Worm (Caenorhabditis elegans) whole organism, midembryonic: ENCODE results near the gene natb-1.

Source experiments
- T22C8.4 ChIP-seq: fragments of 200-800 bp; sonication (Bioruptor generic); IDR thresholded peaks from 2 replicates; pipeline ENCODE4 v1.3.6; 2022; ENCODE audit warnings: missing genetic modification characterization, missing compliant biosample characterization
- cog-1 ChIP-seq: sonication (generic microtip); optimal IDR thresholded peaks from 2 replicates; lab custom pipeline; 2016; ENCODE audit warnings: missing genetic modification characterization, missing compliant biosample characterization
- flt-1 ChIP-seq: fragments of 200-800 bp; sonication (Bioruptor generic); IDR thresholded peaks from 2 replicates; pipeline ENCODE4 v1.3.6; 2022; ENCODE audit warnings: missing genetic modification characterization, missing compliant biosample characterization
- klf-2 ChIP-seq: fragments of 200-800 bp; sonication (Bioruptor generic); conservative IDR thresholded peaks from 2 replicates; pipeline ENCODE4 v1.3.6; 2022; ENCODE audit warnings: missing genetic modification reagents, missing genetic modification characterization, missing compliant biosample characterization
- med-1 ChIP-seq: sonication (generic microtip); optimal IDR thresholded peaks from 2 replicates; lab custom pipeline; 2017; ENCODE audit warnings: missing genetic modification characterization, mild to moderate bottlenecking, missing compliant biosample characterization, antibody characterized with exemption, missing genetic modification reagents; ENCODE audit not compliant: insufficient read depth
- ref-1 ChIP-seq: fragments of 200-800 bp; sonication (Bioruptor generic); conservative IDR thresholded peaks from 2 replicates; pipeline ENCODE4 v1.3.6; 2022; ENCODE audit warnings: missing genetic modification reagents, missing genetic modification characterization, missing compliant biosample characterization
- tab-1 ChIP-seq: fragments of 200-800 bp; sonication (Bioruptor generic); IDR thresholded peaks from 2 replicates; pipeline ENCODE4 v1.3.6; 2022; ENCODE audit warnings: missing genetic modification characterization, missing compliant biosample characterization
- ztf-23 ChIP-seq: fragments of 200-800 bp; sonication (Bioruptor generic); IDR thresholded peaks from 2 replicates; pipeline ENCODE4 v1.3.6; 2022; ENCODE audit warnings: missing genetic modification reagents, missing genetic modification characterization, missing compliant biosample characterization
- ztf-29 ChIP-seq: fragments of 200-800 bp; sonication (Bioruptor generic); IDR thresholded peaks from 2 replicates; pipeline ENCODE4 v1.3.6; 2022; ENCODE audit warnings: missing genetic modification reagents, missing genetic modification characterization, missing compliant biosample characterization

The natb-1 gene

DNA sequence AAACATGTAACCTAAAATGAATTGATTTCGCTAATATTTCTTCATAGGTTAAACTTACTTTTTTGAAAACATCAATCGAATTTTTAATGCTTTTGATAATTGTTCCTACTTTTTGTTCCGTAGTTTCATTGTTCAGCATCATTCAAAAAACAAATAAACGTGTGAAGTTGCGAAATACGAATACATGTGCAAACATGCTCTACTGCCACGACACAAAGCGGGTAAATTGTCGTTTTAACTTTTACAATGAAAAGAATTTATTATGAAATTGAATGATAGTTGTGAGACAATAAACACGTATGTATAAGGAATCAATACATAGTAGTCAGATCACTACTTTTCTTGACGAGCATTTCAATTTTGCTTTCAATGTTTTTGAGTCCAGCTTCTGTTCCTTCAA is 28.1 kb downstream of the natb-1 start, which contains the start of gene F26D11.12:
TSS of gene F26D11.12 (minus strand) at position 145 of the 400 bp plus-strand sequence.
- no peak for TF ChIP-seq med-1 (GFP tag; lab: Kevin White, UChicago)
- TF ChIP-seq T22C8.4 (GFP tag; lab: Robert Waterston, UW): no peak
- no peak for TF ChIP-seq ref-1 (GFP tag; lab: Robert Waterston, UW)
- TF ChIP-seq ztf-29 (GFP tag; lab: Robert Waterston, UW): no peak

DNA sequence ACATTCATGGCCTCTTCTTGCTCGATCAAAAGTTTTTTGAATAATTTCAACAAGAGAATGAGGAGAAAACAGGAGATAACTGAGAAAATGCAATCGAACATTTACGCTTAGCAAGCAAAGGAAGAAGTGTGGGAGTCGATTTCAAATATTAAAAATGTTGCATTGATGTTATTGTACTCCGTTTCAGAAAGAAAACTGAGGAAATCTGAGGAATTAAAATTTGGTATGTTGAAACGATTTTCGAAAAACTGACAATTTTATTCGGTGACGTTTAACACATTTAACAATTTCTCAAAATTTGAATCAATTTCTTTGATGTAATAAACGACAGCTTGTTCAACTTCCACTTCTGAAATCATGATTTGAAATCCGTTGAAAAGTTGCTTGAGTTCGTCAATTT is 28.7 kb downstream of the natb-1 start, which contains the start of gene F26D11.13:
TSS of gene F26D11.13 (minus strand) at position 101 of the 400 bp plus-strand sequence.
- no peak for TF ChIP-seq ztf-29 (GFP tag; lab: Robert Waterston, UW)
- no peak for TF ChIP-seq ztf-23 (GFP tag; lab: Robert Waterston, UW)
- TF ChIP-seq med-1 (GFP tag; lab: Kevin White, UChicago): no peak
- TF ChIP-seq klf-2: no peak
- TF ChIP-seq cog-1 (tag; lab: Kevin White, UChicago): no peak
- TF ChIP-seq ref-1 (GFP tag; lab: Robert Waterston, UW): no peak
- no peak for TF ChIP-seq tab-1
- no peak for TF ChIP-seq T22C8.4 (GFP tag; lab: Robert Waterston, UW)
- no peak for TF ChIP-seq flt-1 (GFP tag; lab: Robert Waterston, UW)

DNA sequence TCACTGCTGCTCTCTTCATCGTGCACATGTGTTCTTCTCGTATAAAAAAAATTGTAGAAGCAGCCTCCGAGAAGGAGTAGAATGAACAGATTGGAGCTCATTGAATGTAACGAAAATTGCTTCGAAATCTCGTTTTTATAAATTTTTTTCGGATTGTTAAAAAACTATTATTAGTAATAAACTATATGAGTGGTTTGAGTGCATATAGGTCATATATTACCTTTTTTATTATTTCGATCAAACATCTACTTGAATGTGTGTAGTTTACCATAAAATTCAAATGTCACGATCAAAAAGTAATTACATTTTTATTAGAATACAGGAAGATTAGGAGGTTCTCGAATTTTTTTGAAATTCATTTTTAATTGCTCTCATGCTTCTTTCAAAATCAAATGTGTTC is 30.4 kb downstream of the natb-1 start, which contains the start of gene clec-216:
TSS of gene clec-216 (minus strand) at position 101 of the 400 bp plus-strand sequence.
- TF ChIP-seq ztf-23 (GFP tag; lab: Robert Waterston, UW): no peak
- TF ChIP-seq T22C8.4 (GFP tag; lab: Robert Waterston, UW): no peak
- TF ChIP-seq klf-2: no peak
- no peak for TF ChIP-seq med-1 (GFP tag; lab: Kevin White, UChicago)
- TF ChIP-seq ztf-29 (GFP tag; lab: Robert Waterston, UW): no peak
- TF ChIP-seq flt-1 (GFP tag; lab: Robert Waterston, UW): no peak
- TF ChIP-seq tab-1: no peak
- TF ChIP-seq ref-1 (GFP tag; lab: Robert Waterston, UW): no peak
- no peak for TF ChIP-seq cog-1 (tag; lab: Kevin White, UChicago)

DNA sequence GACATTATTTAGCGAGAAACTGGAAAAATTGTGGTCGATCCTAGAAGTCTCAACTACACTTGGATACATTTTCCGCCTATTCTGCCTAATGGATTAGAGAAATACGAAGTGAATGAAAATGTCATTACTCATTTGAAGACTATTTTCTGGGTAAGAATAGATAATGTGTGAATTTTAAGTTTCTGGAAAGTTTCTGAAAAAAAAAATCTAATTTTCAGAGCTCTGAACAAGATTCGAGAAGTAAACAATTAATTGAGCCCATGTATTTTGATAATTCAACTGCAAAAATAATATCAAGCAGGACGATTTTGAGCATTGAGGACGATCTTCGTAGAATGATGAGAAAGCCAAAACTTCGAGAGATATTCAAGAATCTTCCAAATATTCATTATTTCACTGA is 37.0 kb downstream of the natb-1 start:
- TF ChIP-seq tab-1 (no peak), cog-1 (tag; lab: Kevin White, UChicago) (no peak), ztf-23 (GFP tag; lab: Robert Waterston, UW) (no peak), ref-1 (GFP tag; lab: Robert Waterston, UW) (no peak), med-1 (GFP tag; lab: Kevin White, UChicago) (no peak), klf-2 (no peak), ztf-29 (GFP tag; lab: Robert Waterston, UW) (no peak), flt-1 (GFP tag; lab: Robert Waterston, UW) (no peak), T22C8.4 (GFP tag; lab: Robert Waterston, UW) (no peak)

DNA sequence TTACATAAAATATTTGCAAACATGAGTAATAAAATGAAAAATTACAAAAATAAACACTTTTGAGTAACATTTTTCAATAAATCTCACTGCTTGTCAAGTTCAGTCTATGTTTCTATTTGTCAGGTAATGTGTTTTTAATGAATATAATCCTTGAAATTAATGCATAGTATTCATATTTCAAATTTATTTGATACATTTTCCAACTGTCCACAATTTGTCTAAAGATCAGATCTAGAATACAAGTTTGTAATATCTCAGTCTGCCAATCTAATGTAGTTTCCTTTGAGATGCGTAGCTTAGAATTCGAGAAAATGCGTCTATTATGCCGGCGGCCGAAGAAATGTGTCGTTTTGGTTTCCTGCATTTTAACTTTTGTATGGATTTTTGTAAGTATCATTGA is 39.7 kb downstream of the natb-1 start, which contains the start of gene Y97E10B.1:
TSS of gene Y97E10B.1 (plus strand) at position 301 of the 400 bp plus-strand sequence.
- TF ChIP-seq ztf-29 (GFP tag; lab: Robert Waterston, UW) (no peak), T22C8.4 (GFP tag; lab: Robert Waterston, UW) (no peak), flt-1 (GFP tag; lab: Robert Waterston, UW) (no peak), ztf-23 (GFP tag; lab: Robert Waterston, UW) (no peak), ref-1 (GFP tag; lab: Robert Waterston, UW) (no peak), tab-1 (no peak), klf-2 (no peak), cog-1 (tag; lab: Kevin White, UChicago) (no peak), med-1 (GFP tag; lab: Kevin White, UChicago) (no peak)

DNA sequence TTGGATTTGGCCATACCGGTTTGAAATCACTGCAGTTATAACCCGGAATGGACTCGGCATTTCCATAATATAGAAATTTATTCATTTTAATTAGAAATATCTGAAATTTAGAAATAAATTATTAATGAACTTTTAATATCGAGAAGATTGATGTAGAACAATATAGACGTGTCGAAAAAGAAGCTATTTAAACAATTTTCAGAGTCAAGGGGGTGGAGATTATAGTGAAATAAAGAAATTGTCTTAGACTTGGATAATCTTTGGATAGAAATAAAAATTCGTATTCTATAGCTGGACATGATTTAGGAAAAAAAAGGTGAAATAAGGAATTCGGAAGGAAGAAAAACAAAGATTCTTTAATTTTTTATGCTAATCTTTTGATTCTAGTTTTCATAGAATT is 42.9 kb downstream of the natb-1 start, which contains the start of gene srt-53:
TSS of gene srt-53 (minus strand) at position 101 of the 400 bp plus-strand sequence.
- TF ChIP-seq T22C8.4 (GFP tag; lab: Robert Waterston, UW) (no peak), tab-1 (no peak), flt-1 (GFP tag; lab: Robert Waterston, UW) (no peak), klf-2 (no peak), ref-1 (GFP tag; lab: Robert Waterston, UW) (no peak), cog-1 (tag; lab: Kevin White, UChicago) (no peak), med-1 (GFP tag; lab: Kevin White, UChicago) (no peak), ztf-29 (GFP tag; lab: Robert Waterston, UW) (no peak), ztf-23 (GFP tag; lab: Robert Waterston, UW) (no peak)

DNA sequence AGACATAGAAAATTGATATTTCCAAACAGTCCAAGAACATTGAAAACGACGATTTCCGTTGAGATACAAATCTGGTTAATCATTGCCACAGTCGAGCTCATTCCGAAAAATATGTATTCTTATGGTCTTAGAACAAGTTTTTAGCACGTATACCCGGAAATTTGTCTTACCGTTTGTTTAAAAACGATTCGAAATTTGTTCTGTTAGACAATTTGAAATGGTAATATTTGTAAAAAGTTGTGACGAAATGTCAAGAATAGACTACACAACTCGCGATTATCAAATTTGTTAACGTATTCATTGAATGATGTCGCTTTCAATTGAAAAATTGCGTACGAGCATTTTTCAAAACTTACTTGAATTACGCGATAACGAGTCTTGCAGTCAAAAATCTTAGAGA is 46.1 kb downstream of the natb-1 start, which contains the start of gene srsx-3:
TSS of gene srsx-3 (minus strand) at position 101 of the 400 bp plus-strand sequence.
- no peak for TF ChIP-seq ztf-29 (GFP tag; lab: Robert Waterston, UW)
- no peak for TF ChIP-seq med-1 (GFP tag; lab: Kevin White, UChicago)
- no peak for TF ChIP-seq cog-1 (tag; lab: Kevin White, UChicago)
- no peak for TF ChIP-seq flt-1 (GFP tag; lab: Robert Waterston, UW)
- TF ChIP-seq klf-2: no peak
- no peak for TF ChIP-seq tab-1
- TF ChIP-seq ztf-23 (GFP tag; lab: Robert Waterston, UW): no peak
- TF ChIP-seq T22C8.4 (GFP tag; lab: Robert Waterston, UW): no peak
- no peak for TF ChIP-seq ref-1 (GFP tag; lab: Robert Waterston, UW)

DNA sequence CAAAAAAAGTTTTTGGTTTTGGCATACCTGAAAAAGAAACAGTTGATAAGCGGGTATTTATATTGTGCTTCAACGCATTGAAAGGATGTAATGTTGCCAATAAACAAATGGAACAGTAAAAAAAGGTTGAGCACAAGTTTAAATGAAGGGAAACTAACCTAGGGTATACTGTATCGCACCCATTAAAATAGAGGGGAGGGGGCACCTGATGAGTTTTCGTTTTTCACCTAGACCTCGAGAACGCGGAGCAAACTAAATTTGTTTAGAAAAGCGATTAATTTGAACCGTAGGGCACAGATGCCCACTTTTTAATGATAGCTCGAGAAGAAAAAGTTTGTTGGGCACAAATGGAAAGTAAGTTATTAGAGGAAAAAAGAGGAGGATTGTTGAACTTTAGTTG is 50.2 kb downstream of the natb-1 start, which contains the start of gene ncx-10:
TSS of gene ncx-10 (minus strand) at position 101 of the 400 bp plus-strand sequence.
- TF ChIP-seq cog-1 (tag; lab: Kevin White, UChicago) (no peak), ztf-23 (GFP tag; lab: Robert Waterston, UW) (no peak), T22C8.4 (GFP tag; lab: Robert Waterston, UW) (no peak), flt-1 (GFP tag; lab: Robert Waterston, UW) (no peak), klf-2 (no peak)
